Fruit fly (Drosophila melanogaster): Measurements from ENCODE around the gene CG34296.

CG34296 gene

dm6 chr3R:29740078-29740477 lies 17.7 kb downstream of the CG34296 start:
- TF ChIP-seq CG8159 (tag; optimal IDR thresholded peaks at IDR 0.05) (no peak), EcR (GFP tag; optimal IDR thresholded peaks at IDR 0.05) (peak; percentile 50)

- TF ChIP-seq Snoo (tag; optimal IDR thresholded peaks at IDR 0.05): peak; percentile 95
- peak; percentile 7 for TF ChIP-seq EcR (GFP tag; optimal IDR thresholded peaks at IDR 0.05)
- peak; percentile 92 for TF ChIP-seq CG9948 (tag; optimal IDR thresholded peaks at IDR 0.05)
- peak; percentile 94 for TF ChIP-seq CG8159 (tag; optimal IDR thresholded peaks at IDR 0.05)
- no peak for TF ChIP-seq D1 (tag; optimal IDR thresholded peaks at IDR 0.05)
- peak; percentile 94 for TF ChIP-seq CG34367 (tag; optimal IDR thresholded peaks at IDR 0.05)
- TF ChIP-seq Pif1B (GFP tag; optimal IDR thresholded peaks at IDR 0.05): no peak
- TF ChIP-seq fd96Ca (GFP tag; IDR thresholded peaks at IDR 0.05): peak; percentile 98
- TF ChIP-seq CG15710 (tag; optimal IDR thresholded peaks at IDR 0.05): peak; percentile 98
- peak; percentile 98 for TF ChIP-seq CG32121 (GFP tag; IDR thresholded peaks at IDR 0.05)
- TF ChIP-seq Pif1A (GFP tag; optimal IDR thresholded peaks at IDR 0.05): no peak
- TF ChIP-seq CG10348 (GFP tag; IDR thresholded peaks at IDR 0.05): peak; percentile 99
- TF ChIP-seq CG17806 (tag; optimal IDR thresholded peaks at IDR 0.05): peak; percentile 96
- TF ChIP-seq CG12605 (GFP tag; IDR thresholded peaks at IDR 0.05): peak; percentile 97
- peak; percentile 99 for TF ChIP-seq CG4496 (GFP tag; IDR thresholded peaks at IDR 0.05)
- peak; percentile 98 for TF ChIP-seq Ets98B (GFP tag; IDR thresholded peaks at IDR 0.05)
- no peak for TF ChIP-seq CG13204 (GFP tag; optimal IDR thresholded peaks at IDR 0.05)
- TF ChIP-seq CG14655 (GFP tag; optimal IDR thresholded peaks at IDR 0.05): no peak
- TF ChIP-seq CG8301 (tag; optimal IDR thresholded peaks at IDR 0.05): peak; percentile 96
- peak; percentile 83 for TF ChIP-seq gl (tag; optimal IDR thresholded peaks at IDR 0.05)
- TF ChIP-seq rn (GFP tag; IDR thresholded peaks at IDR 0.05): peak; percentile 98
These were observed 22.7 kb downstream of the CG34296 start, which contains the start of the genes Wdr24 and IntS11 for dm6 chr3R:29745056-29745455. TSS of gene Wdr24 (minus strand) at chr3R:29745092. TSS of gene IntS11 (plus strand) at chr3R:29745337.

DNA sequence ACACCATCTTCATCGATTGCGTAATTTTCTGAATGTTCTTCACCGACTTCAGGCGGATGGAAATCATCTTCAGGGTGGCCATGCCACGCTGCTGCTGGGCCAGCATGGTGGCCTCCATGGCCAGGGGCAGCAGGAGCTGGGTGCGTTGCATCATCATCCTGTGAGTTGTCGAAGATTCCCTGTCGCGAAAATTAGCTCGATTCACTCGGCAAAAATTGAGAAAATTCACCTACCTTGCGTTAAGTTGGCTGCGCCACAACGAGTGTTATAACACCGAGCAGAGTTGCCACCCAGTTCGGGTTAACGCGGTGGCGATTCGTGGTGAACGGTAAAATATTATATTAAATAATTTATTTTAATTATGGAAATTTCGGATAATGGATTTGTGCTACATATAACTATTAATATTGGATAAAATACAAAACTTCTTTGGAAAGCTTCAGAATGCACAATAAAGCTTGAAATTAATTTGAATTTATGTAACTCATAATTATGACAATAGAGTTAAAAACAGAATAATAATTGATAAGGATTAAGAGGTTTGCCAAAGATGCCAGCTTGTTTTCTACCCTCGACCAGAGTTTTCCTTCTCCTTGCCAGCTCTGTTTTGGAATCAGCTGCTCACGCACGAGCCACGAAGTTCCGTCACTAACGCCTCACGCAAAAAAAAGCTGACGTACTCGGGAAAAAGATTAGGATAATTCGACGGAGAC lies 26.4 kb downstream of the CG34296 start, which contains the start of the genes ATPsyngamma and yata:
TSS of gene ATPsyngamma (minus strand) at position 573 of the 713 bp plus-strand sequence.
TSS of gene yata (plus strand) at position 629 of the 713 bp plus-strand sequence.
- TF ChIP-seq CG14655 (GFP tag; optimal IDR thresholded peaks at IDR 0.05) (no peak), rn (GFP tag; IDR thresholded peaks at IDR 0.05) (no peak), CG15710 (tag; optimal IDR thresholded peaks at IDR 0.05) (peak; percentile 45), CG4496 (GFP tag; IDR thresholded peaks at IDR 0.05) (0 out of 3 replicates have a peak, but pooled peaks have one; percentile 27), Pif1B (GFP tag; optimal IDR thresholded peaks at IDR 0.05) (no peak), CG13204 (GFP tag; optimal IDR thresholded peaks at IDR 0.05) (no peak), EcR (GFP tag; optimal IDR thresholded peaks at IDR 0.05) (no peak), CG8159 (tag; optimal IDR thresholded peaks at IDR 0.05) (no peak), gl (tag; optimal IDR thresholded peaks at IDR 0.05) (no peak), Snoo (tag; optimal IDR thresholded peaks at IDR 0.05) (peak; percentile 39), CG34367 (tag; optimal IDR thresholded peaks at IDR 0.05) (no peak), D1 (tag; optimal IDR thresholded peaks at IDR 0.05) (no peak), CG9948 (tag; optimal IDR thresholded peaks at IDR 0.05) (no peak), Pif1A (GFP tag; optimal IDR thresholded peaks at IDR 0.05) (no peak)

dm6 chr3R:29749304-29750066 lies 27.1 kb downstream of the CG34296 start:
- TF ChIP-seq CG15710 (tag; optimal IDR thresholded peaks at IDR 0.05) (no peak), Pif1A (GFP tag; optimal IDR thresholded peaks at IDR 0.05) (no peak), CG10348 (GFP tag; IDR thresholded peaks at IDR 0.05) (no peak), CG4496 (GFP tag; IDR thresholded peaks at IDR 0.05) (no peak), CG17806 (tag; optimal IDR thresholded peaks at IDR 0.05) (no peak), Pif1B (GFP tag; optimal IDR thresholded peaks at IDR 0.05) (no peak), CG32121 (GFP tag; IDR thresholded peaks at IDR 0.05) (no peak)

dm6 chr3R:29755248-29755647 lies 32.9 kb downstream of the CG34296 start:
- TF ChIP-seq CG10348 (GFP tag; IDR thresholded peaks at IDR 0.05) (peak; percentile 33; the same call in 1 of the 2 replicates), CG4496 (GFP tag; IDR thresholded peaks at IDR 0.05) (peak; percentile 83), CG32121 (GFP tag; IDR thresholded peaks at IDR 0.05) (peak; percentile 87), CG8159 (tag; optimal IDR thresholded peaks at IDR 0.05) (no peak), Pif1A (GFP tag; optimal IDR thresholded peaks at IDR 0.05) (no peak), CG9948 (tag; optimal IDR thresholded peaks at IDR 0.05) (peak; percentile 7), CG15710 (tag; optimal IDR thresholded peaks at IDR 0.05) (peak; percentile 3), CG17806 (tag; optimal IDR thresholded peaks at IDR 0.05) (no peak), CG12605 (GFP tag; IDR thresholded peaks at IDR 0.05) (peak; percentile 40; the same call in 1 of the 2 replicates), gl (tag; optimal IDR thresholded peaks at IDR 0.05) (no peak), fd96Ca (GFP tag; IDR thresholded peaks at IDR 0.05) (peak; percentile 90), rn (GFP tag; IDR thresholded peaks at IDR 0.05) (0 out of 2 replicates have a peak, but pooled peaks have one; percentile 52), Ets98B (GFP tag; IDR thresholded peaks at IDR 0.05) (peak; percentile 87)

dm6 chr3R:29756153-29756552 lies 33.8 kb downstream of the CG34296 start:
- no peak for TF ChIP-seq EcR (GFP tag; optimal IDR thresholded peaks at IDR 0.05)
- no peak for TF ChIP-seq gl (tag; optimal IDR thresholded peaks at IDR 0.05)
- no peak for TF ChIP-seq CG12605 (GFP tag; IDR thresholded peaks at IDR 0.05)
- no peak for TF ChIP-seq CG13204 (GFP tag; optimal IDR thresholded peaks at IDR 0.05)
- TF ChIP-seq CG34367 (tag; optimal IDR thresholded peaks at IDR 0.05): no peak
